Fruit fly (Drosophila melanogaster) whole organism, embryonic: ENCODE measurements around the gene Polr2M.

Experiments
- CG2120 ChIP-seq: fragments of 200-800 bp; sonication (Bioruptor generic); optimal IDR thresholded peaks from 3 replicates; lab custom pipeline; 2016; ENCODE audit warnings: missing biosample characterization, missing genetic modification characterization
- CG6272 ChIP-seq: fragments of 200-800 bp; sonication (Bioruptor generic); IDR thresholded peaks from 2 replicates; pipeline ENCODE4 v1.3.6; 2022; ENCODE audit warnings: missing biosample characterization, missing genetic modification characterization
- CG7839 ChIP-seq: fragments of 200-800 bp; sonication (Bioruptor generic); optimal IDR thresholded peaks from 3 replicates; lab custom pipeline; 2018; ENCODE audit warnings: missing biosample characterization, mild to moderate bottlenecking, missing genetic modification characterization, moderate library complexity
- CG9437 ChIP-seq: fragments of 200-800 bp; sonication (Bioruptor generic); optimal IDR thresholded peaks from 2 replicates; lab custom pipeline; 2018; ENCODE audit warnings: missing biosample characterization, mild to moderate bottlenecking, missing genetic modification characterization
- Doc2 ChIP-seq: fragments of 200-800 bp; sonication (Bioruptor generic); IDR thresholded peaks from 2 replicates; pipeline ENCODE4 v1.3.6; 2022; ENCODE audit warnings: missing biosample characterization, missing genetic modification characterization
- gce ChIP-seq: fragments of 200-800 bp; sonication (Bioruptor generic); IDR thresholded peaks from 3 replicates; pipeline ENCODE4 v1.3.6; 2022; ENCODE audit warnings: missing biosample characterization, missing genetic modification characterization
- insv ChIP-seq, 2 experiments: fragments of 200-800 bp; sonication (Bioruptor generic); optimal IDR thresholded peaks; 3 replicates each; lab custom pipeline; 2016 to 2018; ENCODE audit warnings: missing biosample characterization in 2 of 2, missing genetic modification characterization in 2 of 2
- tna ChIP-seq: fragments of 200-800 bp; sonication (Bioruptor generic); IDR thresholded peaks from 2 replicates; pipeline ENCODE4 v1.3.6; 2022; ENCODE audit warnings: missing biosample characterization, missing genetic modification characterization; ENCODE audit not compliant: partially characterized antibody

DNA sequence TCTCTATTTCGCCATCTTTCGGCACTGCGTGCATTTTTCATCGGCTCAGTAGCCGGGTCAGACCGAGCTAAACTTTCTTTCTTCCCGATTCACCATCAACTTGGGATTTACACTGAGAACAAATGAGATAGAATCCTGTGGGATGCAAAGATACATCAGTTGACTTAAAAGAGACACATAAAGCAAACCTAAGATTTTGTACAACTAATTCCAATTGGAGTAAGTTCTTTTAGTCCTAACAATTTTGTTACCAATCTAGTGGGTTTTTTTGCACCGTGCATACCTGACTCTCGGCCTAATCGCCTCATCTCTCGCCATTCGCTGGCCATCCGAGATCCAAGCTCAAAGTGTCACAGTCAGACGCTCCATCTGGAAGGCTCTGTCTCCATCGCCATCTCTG is 35.5 kb downstream of the Polr2M start:
- TF ChIP-seq tna (no peak), Doc2 (no peak), insv (GFP tag; optimal IDR thresholded peaks at IDR 0.05; lab: Kevin White, UChicago) (no peak), CG7839 (tag; lab: Kevin White, UChicago) (no peak), CG2120 (no peak), gce (GFP tag; lab: Robert Waterston, UW) (no peak), CG9437 (GFP tag; lab: Kevin White, UChicago) (no peak), CG6272 (GFP tag; lab: Robert Waterston, UW) (no peak)
